Worm (Caenorhabditis elegans) whole organism, L4/young adult: ENCODE results near the gene ZK1240.1.

Source experiments
- W03F9.2 ChIP-seq: fragments of 150-350 bp; optimal IDR thresholded peaks from 2 replicates; lab custom pipeline; 2014; ENCODE audit warnings: missing biosample characterization, missing genetic modification characterization
- him-1 ChIP-seq: sonication (generic microtip); optimal IDR thresholded peaks from 2 replicates; lab custom pipeline; 2016; ENCODE audit warnings: missing genotype, missing genetic modification reagents, missing genetic modification characterization, missing compliant biosample characterization

- no peak for TF ChIP-seq W03F9.2 (tag; lab: Kevin White, UChicago)
- no peak for TF ChIP-seq him-1
Measured at ce11 chrII:2320097-2320496, 9.1 kb upstream of the ZK1240.1 start, which contains the start of gene ZK1240.3.
